Worm (Caenorhabditis elegans): ENCODE measurements around the gene Y44A6D.3.

The Y44A6D.3 gene

ce11 chrV:20803464-20803863, 11.2 kb upstream of the Y44A6D.3 start:
- TF ChIP-seq snpc-1.1 (tag; optimal IDR thresholded peaks at IDR 0.05; ENCODE audit: insufficient read depth) (peak; percentile 81), hmg-1.2 (GFP tag; IDR thresholded peaks at IDR 0.05) (peak; percentile 78), snpc-4 (GFP tag; optimal IDR thresholded peaks at IDR 0.05) (peak; percentile 65), snpc-4 (tag; optimal IDR thresholded peaks at IDR 0.05) (peak; percentile 76 to 96 (median 89)), D2030.7 (GFP tag; IDR thresholded peaks at IDR 0.05) (0 out of 2 replicates have a peak, but pooled peaks have one; percentile 39), ztf-28 (GFP tag; IDR thresholded peaks at IDR 0.05) (0 out of 2 replicates have a peak, but pooled peaks have one; percentile 52), tbp1 (GFP tag; optimal IDR thresholded peaks at IDR 0.05) (peak; percentile 43)

DNA sequence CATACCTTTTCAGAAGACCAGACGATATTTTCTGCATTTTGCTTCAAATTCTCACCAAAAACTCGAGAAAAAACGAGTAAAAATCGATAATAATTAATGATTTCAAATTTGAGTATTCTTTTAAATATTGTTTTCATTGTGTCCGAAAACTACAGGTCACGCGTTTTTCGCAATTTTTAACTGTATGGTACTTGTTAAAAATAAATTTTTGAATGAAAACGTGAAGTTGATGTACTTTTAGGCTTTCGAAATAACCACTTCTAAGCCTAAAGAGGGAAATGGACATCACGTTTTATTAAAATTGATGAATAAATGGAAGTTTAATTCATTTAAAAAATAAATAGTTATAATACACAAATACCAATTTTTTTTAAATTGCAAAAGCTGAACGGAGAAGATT, 10.7 kb upstream of the Y44A6D.3 start, which contains the start of gene Y44A6D.5:
Gene Y44A6D.5, minus strand, starts transcription at position 101 of the 400 bp plus-strand sequence.
- no peak for TF ChIP-seq lsl-1 (GFP tag; optimal IDR thresholded peaks at IDR 0.05)
- TF ChIP-seq somi-1 (GFP tag; optimal IDR thresholded peaks at IDR 0.05) = no peak
- no peak for TF ChIP-seq F33H1.4 (GFP tag; IDR thresholded peaks at IDR 0.05)

DNA sequence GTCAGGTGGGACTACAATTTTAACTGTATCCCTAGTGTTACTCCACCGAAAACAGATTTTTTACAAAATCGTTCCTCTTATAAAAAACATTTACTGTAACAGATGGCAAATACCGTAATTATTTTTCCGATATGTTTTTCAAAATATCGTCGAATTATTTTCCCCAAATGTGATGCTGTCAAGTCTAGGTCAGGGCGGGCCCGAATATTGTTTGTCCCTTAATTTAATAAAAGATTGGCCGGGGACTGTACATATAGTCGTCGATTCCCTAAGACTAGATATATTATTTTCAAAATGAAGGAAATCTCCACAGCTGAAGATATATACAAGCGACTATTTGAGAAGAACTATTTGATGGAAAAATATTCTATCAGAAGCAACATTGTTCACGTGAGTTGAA, 5.7 kb upstream of the Y44A6D.3 start, which contains the start of gene sdf-9:
Gene sdf-9, plus strand, starts transcription at position 301 of the 400 bp plus-strand sequence.
- TF ChIP-seq cebp-2 (GFP tag; IDR thresholded peaks at IDR 0.05) = no peak
- TF ChIP-seq ztf-28 (GFP tag; IDR thresholded peaks at IDR 0.05) = no peak
- TF ChIP-seq lag-1 (GFP tag; IDR thresholded peaks at IDR 0.05) = no peak
- TF ChIP-seq B0261.1 (tag; optimal IDR thresholded peaks at IDR 0.05) = no peak
- no peak for TF ChIP-seq tbx-9 (tag; optimal IDR thresholded peaks at IDR 0.05; ENCODE audit: borderline replicate concordance)
- TF ChIP-seq ekl-4 (GFP tag; IDR thresholded peaks at IDR 0.05) = no peak

DNA sequence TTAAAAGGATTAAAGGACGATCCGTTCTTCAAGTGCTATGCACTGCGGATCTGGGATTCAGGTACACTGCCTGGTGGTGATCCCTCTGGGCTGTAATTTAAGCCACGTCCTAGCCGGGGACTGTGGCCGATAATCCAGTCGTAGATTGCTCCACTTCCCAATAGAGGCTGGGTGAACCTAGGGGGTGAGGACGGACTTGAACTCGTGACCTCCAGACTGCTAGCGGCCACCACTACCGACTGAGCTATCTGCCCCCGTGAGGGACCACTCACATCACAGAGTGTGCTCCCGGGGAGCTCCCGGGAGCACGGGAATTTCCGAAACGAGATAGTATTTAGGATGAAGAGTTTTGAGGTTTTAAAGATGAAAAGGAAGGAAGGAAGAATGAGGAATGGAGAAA, 3.2 kb upstream of the Y44A6D.3 start:
- TF ChIP-seq dox-1 (GFP tag; IDR thresholded peaks at IDR 0.05) (0 out of 2 replicates have a peak, but pooled peaks have one; percentile 15), zfh-2 (GFP tag; conservative IDR thresholded peaks at IDR 0.05) (0 out of 2 replicates have a peak, but pooled peaks have one; percentile 13)

DNA sequence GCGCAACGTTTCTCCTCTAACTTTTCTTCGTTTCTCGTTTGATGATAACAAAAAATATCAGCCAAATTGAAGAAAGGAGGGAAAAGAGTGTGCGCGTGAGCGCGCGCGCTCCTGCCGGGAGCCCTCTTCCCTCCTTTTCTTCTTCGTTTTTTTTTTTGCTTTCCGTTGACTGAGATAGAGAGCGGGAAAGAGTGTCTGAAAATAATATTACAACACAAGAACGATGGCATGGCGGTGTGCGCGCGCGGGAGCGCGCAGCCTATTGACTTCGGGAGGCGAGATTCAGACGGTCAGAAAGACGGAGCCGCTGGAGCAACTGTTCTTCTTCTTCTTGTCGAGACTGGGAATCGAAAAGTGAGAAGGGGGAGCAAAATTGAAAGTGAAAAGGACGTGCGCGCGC, 1.5 kb upstream of the Y44A6D.3 start:
- no peak for TF ChIP-seq ztf-28 (GFP tag; IDR thresholded peaks at IDR 0.05)
- TF ChIP-seq let-607 (tag; optimal IDR thresholded peaks at IDR 0.05) = no peak
- peak; percentile 74 for TF ChIP-seq K12H6.12 (tag; optimal IDR thresholded peaks at IDR 0.05)
- TF ChIP-seq mcd-1 (GFP tag; IDR thresholded peaks at IDR 0.05) = peak; percentile 24; the same call in 1 of the 2 replicates
- no peak for TF ChIP-seq ztf-6 (GFP tag; IDR thresholded peaks at IDR 0.05)
- TF ChIP-seq dox-1 (GFP tag; IDR thresholded peaks at IDR 0.05) = peak; percentile 56
- TF ChIP-seq T26A5.8 (tag; optimal IDR thresholded peaks at IDR 0.05) = no peak
- 0 out of 2 replicates have a peak, but pooled peaks have one; percentile 67 for TF ChIP-seq aptf-3 (GFP tag; IDR thresholded peaks at IDR 0.05)
- TF ChIP-seq attf-5 (GFP tag; optimal IDR thresholded peaks at IDR 0.05) = peak; percentile 41
- TF ChIP-seq nhr-80 (tag; optimal IDR thresholded peaks at IDR 0.05) = peak; percentile 80
- TF ChIP-seq snpc-4 (GFP tag; optimal IDR thresholded peaks at IDR 0.05) = no peak
- TF ChIP-seq snpc-4 (tag; optimal IDR thresholded peaks at IDR 0.05) = peak in 1 of 4 experiments; percentile 11
- TF ChIP-seq madf-10 (tag; optimal IDR thresholded peaks at IDR 0.05) = peak; percentile 11
- peak; percentile 97 for TF ChIP-seq zfh-2 (GFP tag; conservative IDR thresholded peaks at IDR 0.05)
- no peak for TF ChIP-seq cebp-1 (GFP tag; IDR thresholded peaks at IDR 0.05)
- peak; percentile 50 for TF ChIP-seq cebp-1 (tag; optimal IDR thresholded peaks at IDR 0.05)
- peak; percentile 22; the same call in 1 of the 2 replicates for TF ChIP-seq K11D2.4 (GFP tag; IDR thresholded peaks at IDR 0.05)
- peak; percentile 41; the same call in 1 of the 2 replicates for TF ChIP-seq egrh-3 (GFP tag; IDR thresholded peaks at IDR 0.05)

Measured in whole organism, young adult.